Fruit fly (Drosophila melanogaster) whole organism, embryonic: ENCODE data around the gene CG9590.

Experiments
- Ada2b ChIP-seq: fragments of 200-800 bp; sonication (Bioruptor generic); IDR thresholded peaks from 2 replicates; pipeline ENCODE4 v1.3.6; 2022; ENCODE audit warnings: missing biosample characterization, missing genetic modification characterization
- CG10431 ChIP-seq: fragments of 200-800 bp; sonication (Bioruptor generic); optimal IDR thresholded peaks from 3 replicates; lab custom pipeline; 2018; ENCODE audit warnings: missing biosample characterization, mild to moderate bottlenecking, missing genetic modification characterization
- CG12659 ChIP-seq: fragments of 200-800 bp; sonication (Bioruptor generic); optimal IDR thresholded peaks from 3 replicates; lab custom pipeline; 2017; ENCODE audit warnings: mild to moderate bottlenecking, missing biosample characterization, missing genetic modification reagents, missing genetic modification characterization
- CG1602 ChIP-seq: fragments of 200-800 bp; sonication (Bioruptor generic); optimal IDR thresholded peaks from 3 replicates; lab custom pipeline; 2016; ENCODE audit warnings: missing biosample characterization, missing genetic modification characterization
- CG17186 ChIP-seq: fragments of 200-800 bp; sonication (Bioruptor generic); optimal IDR thresholded peaks from 3 replicates; lab custom pipeline; 2017; ENCODE audit warnings: missing biosample characterization, missing genetic modification reagents, missing genetic modification characterization
- CG17328 ChIP-seq: fragments of 200-800 bp; sonication (Bioruptor generic); IDR thresholded peaks from 2 replicates; pipeline ENCODE4 v1.3.6; 2022; ENCODE audit warnings: missing biosample characterization, missing genetic modification characterization
- CG17359 ChIP-seq: fragments of 200-800 bp; sonication (Bioruptor generic); optimal IDR thresholded peaks from 3 replicates; lab custom pipeline; 2018; ENCODE audit warnings: missing biosample characterization, mild to moderate bottlenecking, missing genetic modification characterization, moderate library complexity
- CG18262 ChIP-seq: fragments of 200-800 bp; optimal IDR thresholded peaks from 3 replicates; lab custom pipeline; 2019; ENCODE audit warnings: missing biosample characterization, mild to moderate bottlenecking, missing genetic modification characterization, moderate library complexity
- CG18599 ChIP-seq: fragments of 200-800 bp; sonication (Bioruptor generic); optimal IDR thresholded peaks from 3 replicates; lab custom pipeline; 2017; ENCODE audit warnings: missing biosample characterization, missing genetic modification characterization, mild to moderate bottlenecking, moderate library complexity, missing genetic modification reagents
- CG30020 ChIP-seq: fragments of 200-800 bp; optimal IDR thresholded peaks from 2 replicates; lab custom pipeline; 2019; ENCODE audit warnings: missing biosample characterization, mild to moderate bottlenecking, missing genetic modification characterization, moderate library complexity
- CG3163 ChIP-seq: fragments of 200-800 bp; sonication (Bioruptor generic); optimal IDR thresholded peaks from 3 replicates; lab custom pipeline; 2016; ENCODE audit warnings: missing biosample characterization, missing genetic modification characterization
- CG32767 ChIP-seq: fragments of 200-800 bp; sonication (Bioruptor generic); IDR thresholded peaks from 2 replicates; pipeline ENCODE4 v1.3.6; 2022; ENCODE audit warnings: missing biosample characterization, missing genetic modification characterization
- CG32772 ChIP-seq: fragments of 200-800 bp; sonication (Bioruptor generic); IDR thresholded peaks from 2 replicates; pipeline ENCODE4 v1.3.6; 2022; ENCODE audit warnings: missing biosample characterization, missing genetic modification characterization
- CG3726 ChIP-seq: fragments of 200-800 bp; sonication (Bioruptor generic); IDR thresholded peaks from 3 replicates; pipeline ENCODE4, ENCODE4 v1.3.6; 2022; ENCODE audit warnings: missing biosample characterization, missing genetic modification characterization
- CG6689 ChIP-seq: fragments of 200-800 bp; sonication (Bioruptor generic); IDR thresholded peaks from 2 replicates; pipeline ENCODE4 v1.3.6; 2022; ENCODE audit warnings: missing biosample characterization, missing genetic modification characterization
- CG8765 ChIP-seq: fragments of 200-800 bp; sonication (Bioruptor generic); IDR thresholded peaks from 2 replicates; pipeline ENCODE4 v1.3.6; 2022; ENCODE audit warnings: missing biosample characterization, missing genetic modification characterization
- CG9817 ChIP-seq: fragments of 200-800 bp; sonication (Bioruptor generic); optimal IDR thresholded peaks from 2 replicates; lab custom pipeline; 2018; ENCODE audit warnings: missing biosample characterization, mild to moderate bottlenecking, missing genetic modification characterization, moderate library complexity
- Dref ChIP-seq: fragments of 200-800 bp; sonication (Bioruptor generic); IDR thresholded peaks from 2 replicates; pipeline ENCODE4 v1.3.6; 2022; ENCODE audit warnings: missing biosample characterization, missing genetic modification characterization
- Fer2 ChIP-seq: fragments of 200-800 bp; sonication (Bioruptor generic); optimal IDR thresholded peaks from 2 replicates; lab custom pipeline; 2018; ENCODE audit warnings: missing biosample characterization, mild to moderate bottlenecking, missing genetic modification characterization, moderate library complexity
- Hey ChIP-seq: fragments of 200-800 bp; sonication (Bioruptor generic); optimal IDR thresholded peaks from 3 replicates; lab custom pipeline; 2018; ENCODE audit warnings: missing biosample characterization, mild to moderate bottlenecking, missing genetic modification characterization
- Lhr ChIP-seq: fragments of 200-800 bp; sonication (Bioruptor generic); optimal IDR thresholded peaks from 3 replicates; lab custom pipeline; 2017; ENCODE audit warnings: mild to moderate bottlenecking, missing biosample characterization, missing genetic modification reagents, missing genetic modification characterization
- MTF-1 ChIP-seq: fragments of 200-800 bp; sonication (Bioruptor generic); optimal IDR thresholded peaks from 2 replicates; lab custom pipeline; 2018; ENCODE audit warnings: missing biosample characterization, mild to moderate bottlenecking, missing genetic modification characterization, borderline replicate concordance
- Mad ChIP-seq: fragments of 200-800 bp; sonication (Bioruptor generic); optimal IDR thresholded peaks from 2 replicates; lab custom pipeline; 2016; ENCODE audit warnings: missing biosample characterization, missing genetic modification characterization
- NC2α ChIP-seq: fragments of 200-800 bp; sonication (Bioruptor generic); optimal IDR thresholded peaks from 2 replicates; lab custom pipeline; 2016; ENCODE audit warnings: missing biosample characterization, missing genetic modification characterization
- Nf-YA ChIP-seq: fragments of 200-800 bp; sonication (Bioruptor generic); IDR thresholded peaks from 2 replicates; pipeline ENCODE4 v1.3.6; 2022; ENCODE audit warnings: missing biosample characterization, missing genetic modification characterization
- NfI ChIP-seq: fragments of 200-800 bp; sonication (Bioruptor generic); optimal IDR thresholded peaks from 3 replicates; lab custom pipeline; 2018; ENCODE audit warnings: missing biosample characterization, mild to moderate bottlenecking, missing genetic modification characterization, moderate library complexity
- PHDP ChIP-seq: fragments of 200-800 bp; sonication (Bioruptor generic); optimal IDR thresholded peaks from 3 replicates; lab custom pipeline; 2018; ENCODE audit warnings: missing biosample characterization, mild to moderate bottlenecking, missing genetic modification characterization, moderate library complexity
- Scr ChIP-seq: fragments of 200-800 bp; sonication (Bioruptor generic); IDR thresholded peaks from 2 replicates; pipeline ENCODE4 v1.3.6; 2022; ENCODE audit warnings: missing biosample characterization, missing genetic modification characterization; ENCODE audit not compliant: partially characterized antibody
- Sox102F ChIP-seq: fragments of 200-800 bp; sonication (Bioruptor generic); optimal IDR thresholded peaks from 2 replicates; lab custom pipeline; 2018; ENCODE audit warnings: missing biosample characterization, mild to moderate bottlenecking, missing genetic modification characterization, moderate library complexity
- Vsx1 ChIP-seq: fragments of 200-800 bp; sonication (Bioruptor generic); optimal IDR thresholded peaks from 2 replicates; lab custom pipeline; 2017; ENCODE audit warnings: missing biosample characterization, mild to moderate bottlenecking, missing genetic modification characterization, missing genetic modification reagents
- bbx ChIP-seq: fragments of 200-800 bp; sonication (Bioruptor generic); IDR thresholded peaks from 2 replicates; pipeline ENCODE4 v1.3.6; 2022; ENCODE audit warnings: missing biosample characterization, missing genetic modification characterization; ENCODE audit not compliant: partially characterized antibody
- btn ChIP-seq: fragments of 200-800 bp; sonication (Bioruptor generic); optimal IDR thresholded peaks from 2 replicates; lab custom pipeline; 2016; ENCODE audit warnings: missing biosample characterization, missing genetic modification characterization
- caup ChIP-seq: fragments of 200-800 bp; sonication (Bioruptor generic); optimal IDR thresholded peaks from 3 replicates; lab custom pipeline; 2017; ENCODE audit warnings: missing biosample characterization, mild to moderate bottlenecking, missing genetic modification characterization, moderate library complexity; ENCODE audit not compliant: severe bottlenecking
- crp ChIP-seq, 2 experiments: fragments of 200-800 bp; sonication (Bioruptor generic); optimal IDR thresholded peaks; 2 replicates in 1 of 2; 3 replicates in 1 of 2; lab custom pipeline; 2017; ENCODE audit warnings: missing biosample characterization in 2 of 2, missing genetic modification characterization in 2 of 2, mild to moderate bottlenecking in 1 of 2, moderate library complexity in 1 of 2
- da ChIP-seq: fragments of 200-800 bp; sonication (Bioruptor generic); optimal IDR thresholded peaks from 2 replicates; lab custom pipeline; 2016; ENCODE audit warnings: missing biosample characterization, missing genetic modification characterization
- dan ChIP-seq: fragments of 200-800 bp; sonication (Bioruptor generic); IDR thresholded peaks from 2 replicates; pipeline ENCODE4 v1.3.6; 2022; ENCODE audit warnings: missing biosample characterization, missing genetic modification characterization
- dm ChIP-seq: fragments of 200-800 bp; sonication (Bioruptor generic); optimal IDR thresholded peaks from 3 replicates; lab custom pipeline; 2016; ENCODE audit warnings: missing biosample characterization, missing genetic modification characterization
- esg ChIP-seq: fragments of 200-800 bp; sonication (Bioruptor generic); conservative IDR thresholded peaks from 2 replicates; pipeline ENCODE4 v1.3.6; 2022; ENCODE audit warnings: missing biosample characterization, missing genetic modification characterization
- hbn ChIP-seq: fragments of 200-800 bp; sonication (Bioruptor generic); IDR thresholded peaks from 2 replicates; pipeline ENCODE4 v1.3.6; 2022; ENCODE audit warnings: missing biosample characterization, missing genetic modification characterization; ENCODE audit not compliant: partially characterized antibody
- inv ChIP-seq: fragments of 200-800 bp; sonication (Bioruptor generic); IDR thresholded peaks from 2 replicates; pipeline ENCODE4 v1.3.6; 2022; ENCODE audit warnings: missing biosample characterization, missing genetic modification characterization; ENCODE audit not compliant: partially characterized antibody
- nerfin-2 ChIP-seq: fragments of 200-800 bp; sonication (Bioruptor generic); IDR thresholded peaks from 2 replicates; pipeline ENCODE4 v1.3.6; 2022; ENCODE audit warnings: missing biosample characterization, missing genetic modification characterization; ENCODE audit not compliant: partially characterized antibody
- org-1 ChIP-seq: fragments of 200-800 bp; sonication (Bioruptor generic); optimal IDR thresholded peaks from 2 replicates; lab custom pipeline; 2017; ENCODE audit warnings: missing biosample characterization, missing genetic modification characterization
- pan ChIP-seq, 4 experiments: fragments of >200 bp in 3 of 4; fragments of 200-800 bp in 1 of 4; sonication (Bioruptor generic) in 1 of 4; optimal IDR thresholded peaks in 3 of 4; IDR thresholded peaks in 1 of 4; 2 replicates each; pipeline versions ENCODE4 v1.3.6 to Lab custom; 2017 to 2022; ENCODE audit warnings: missing biosample characterization in 2 of 4, missing genetic modification characterization in 2 of 4, mixed read lengths in 1 of 4
- prd ChIP-seq, 3 experiments: fragments of >200 bp in 2 of 3; fragments of 200-800 bp in 1 of 3; sonication (Bioruptor generic) in 1 of 3; optimal IDR thresholded peaks in 2 of 3; IDR thresholded peaks in 1 of 3; 2 replicates in 2 of 3; 3 replicates in 1 of 3; pipeline versions ENCODE4 v1.3.6 to Lab custom; 2017 to 2022; ENCODE audit warnings: missing biosample characterization in 1 of 3, missing genetic modification characterization in 1 of 3
- sqz ChIP-seq: fragments of 200-800 bp; sonication (Bioruptor generic); optimal IDR thresholded peaks from 3 replicates; lab custom pipeline; 2018; ENCODE audit warnings: missing biosample characterization, mild to moderate bottlenecking, missing genetic modification characterization
- stwl ChIP-seq: fragments of 200-800 bp; sonication (Bioruptor generic); optimal IDR thresholded peaks from 3 replicates; lab custom pipeline; 2018; ENCODE audit warnings: missing biosample characterization, mild to moderate bottlenecking, missing genetic modification characterization, moderate library complexity
- z ChIP-seq: fragments of 200-800 bp; sonication (Bioruptor generic); IDR thresholded peaks from 3 replicates; pipeline ENCODE4 v1.3.6; 2022; ENCODE audit warnings: missing biosample characterization, missing genetic modification characterization
- zen ChIP-seq: fragments of 200-800 bp; sonication (Bioruptor generic); optimal IDR thresholded peaks from 3 replicates; lab custom pipeline; 2018; ENCODE audit warnings: missing biosample characterization, mild to moderate bottlenecking, missing genetic modification characterization, moderate library complexity
- zf30C ChIP-seq: fragments of 200-800 bp; sonication (Bioruptor generic); optimal IDR thresholded peaks from 3 replicates; lab custom pipeline; 2018; ENCODE audit warnings: missing biosample characterization, mild to moderate bottlenecking, missing genetic modification characterization

CG9590 gene

DNA sequence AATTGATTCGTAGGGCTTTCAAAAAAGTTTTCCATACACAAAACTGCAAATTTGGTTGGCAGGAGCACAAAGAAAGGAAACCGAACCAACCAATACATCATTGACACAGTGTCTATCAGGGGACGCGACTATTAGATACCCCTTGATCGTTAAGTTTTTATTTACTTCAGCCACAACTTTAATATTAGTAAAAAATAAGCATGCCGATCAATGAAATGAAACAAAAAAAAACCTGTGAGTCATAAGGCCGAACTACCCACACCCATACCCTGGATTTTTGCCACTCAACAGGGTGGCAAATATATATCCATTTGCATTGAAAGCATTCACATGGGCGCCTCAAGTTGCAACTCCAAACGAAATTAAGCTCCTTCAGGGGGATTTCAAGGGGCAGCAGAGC, 29.8 kb downstream of the CG9590 start (continued):
- TF ChIP-seq CG10431 (GFP tag; lab: Kevin White, UChicago) (no peak), prd (optimal IDR thresholded peaks at IDR 0.05; lab: Kevin White, UChicago) (no peak), prd (GFP tag; IDR thresholded peaks at IDR 0.05; lab: Robert Waterston, UW) (peak; percentile 76; the same call in 2 of the 3 replicates), Hey (tag; lab: Kevin White, UChicago) (no peak), Ada2b (GFP tag; lab: Robert Waterston, UW) (0 out of 2 replicates have a peak, but pooled peaks have one; percentile 20), CG3726 (no peak), PHDP (tag; lab: Kevin White, UChicago) (no peak), crp (GFP tag; optimal IDR thresholded peaks at IDR 0.05; lab: Kevin White, UChicago) (no peak), dm (GFP tag; lab: Kevin White, UChicago) (no peak), btn (GFP tag; lab: Kevin White, UChicago) (no peak), bbx (GFP tag; lab: Robert Waterston, UW) (no peak), NC2α (no peak), Fer2 (tag; lab: Kevin White, UChicago) (no peak), CG18599 (GFP tag; lab: Kevin White, UChicago) (no peak), esg (GFP tag; lab: Robert Waterston, UW) (peak; percentile 24; the same call in 1 of the 2 replicates), Vsx1 (GFP tag; lab: Kevin White, UChicago) (no peak), org-1 (no peak), pan (optimal IDR thresholded peaks at IDR 0.05; lab: Kevin White, UChicago) (no peak), pan (GFP tag; optimal IDR thresholded peaks at IDR 0.05 in 1 of 2, IDR thresholded peaks at IDR 0.05 in 1 of 2) (peak in 1 of 2 experiments; percentile 35), CG3163 (GFP tag; lab: Kevin White, UChicago) (no peak), nerfin-2 (no peak), z (no peak), sqz (GFP tag; lab: Kevin White, UChicago) (no peak), Lhr (no peak), CG6689 (GFP tag; lab: Robert Waterston, UW) (0 out of 2 replicates have a peak, but pooled peaks have one; percentile 34), Sox102F (peak; percentile 47), CG32772 (no peak), CG18262 (tag; lab: Kevin White, UChicago) (no peak), caup (GFP tag; lab: Kevin White, UChicago) (no peak), stwl (no peak), dan (GFP tag; lab: Robert Waterston, UW) (peak; percentile 21; the same call in 1 of the 2 replicates), CG17328 (GFP tag; lab: Robert Waterston, UW) (peak; percentile 56), CG1602 (GFP tag; lab: Kevin White, UChicago) (no peak), CG17359 (tag; lab: Kevin White, UChicago) (no peak), CG9817 (tag; lab: Kevin White, UChicago) (no peak), Nf-YA (GFP tag; lab: Robert Waterston, UW) (no peak), Mad (no peak), hbn (no peak), MTF-1 (GFP tag; lab: Kevin White, UChicago) (no peak), CG30020 (tag; lab: Kevin White, UChicago) (no peak), CG17186 (GFP tag; lab: Kevin White, UChicago) (no peak), zf30C (GFP tag; lab: Kevin White, UChicago) (no peak), inv (GFP tag; lab: Robert Waterston, UW) (no peak), CG12659 (no peak), CG8765 (GFP tag; lab: Robert Waterston, UW) (no peak), Dref (GFP tag; lab: Robert Waterston, UW) (no peak), zen (tag; lab: Kevin White, UChicago) (no peak), da (no peak), Scr (GFP tag; lab: Robert Waterston, UW) (no peak), CG32767 (GFP tag; lab: Robert Waterston, UW) (no peak), NfI (GFP tag; lab: Kevin White, UChicago) (no peak)
